Fruit fly (Drosophila melanogaster) ovary, adult (tissue): ENCODE data around the gene CG5214.

ENCODE experiments used
- CG17801 ChIP-seq: fragments of 200-800 bp; optimal IDR thresholded peaks from 2 replicates; lab custom pipeline; 2019; ENCODE audit warnings: missing biosample characterization, mild to moderate bottlenecking, missing genetic modification characterization, moderate library complexity; ENCODE audit not compliant: partially characterized antibody

The CG5214 gene

DNA sequence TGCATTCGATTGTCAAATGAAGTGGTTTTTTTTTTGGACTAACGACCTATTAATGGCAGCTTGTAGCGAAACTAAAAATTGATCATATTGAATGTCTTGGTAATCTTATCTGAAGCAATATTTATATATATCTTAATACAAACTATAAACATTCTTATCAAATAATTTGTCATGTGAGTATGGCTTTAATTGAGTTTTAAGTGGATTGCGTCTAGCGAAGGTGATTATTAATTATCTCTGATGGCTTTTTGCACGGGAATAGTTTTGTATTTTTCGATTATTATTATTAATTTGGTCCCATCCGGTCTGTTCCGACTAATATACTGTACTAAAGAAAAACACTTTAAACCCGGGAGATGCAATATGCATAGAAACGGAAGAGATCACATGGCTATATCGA is 2.8 kb downstream of the CG5214 start:
- TF ChIP-seq CG17801 (GFP tag; lab: Kevin White, UChicago): no peak

DNA sequence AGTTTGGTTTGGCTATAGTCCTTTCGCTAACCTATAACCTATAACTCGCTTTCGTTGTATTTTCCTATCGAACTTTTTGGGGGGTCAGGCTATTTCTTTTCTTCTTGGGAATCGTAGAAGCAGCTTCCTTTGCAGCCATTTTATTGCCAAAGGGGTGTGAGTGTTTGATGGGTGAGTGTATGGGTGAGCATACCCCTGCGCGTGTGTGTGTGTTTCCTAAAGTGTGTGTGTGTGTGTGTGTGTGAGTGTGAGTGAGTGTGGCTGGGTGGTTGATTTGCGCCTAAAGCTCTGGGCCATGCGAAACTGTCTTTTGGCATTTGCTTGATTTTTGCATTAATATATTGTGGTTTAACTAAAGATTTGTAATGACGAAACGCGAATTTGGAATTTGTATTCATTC is 9.7 kb downstream of the CG5214 start:
- no peak for TF ChIP-seq CG17801 (GFP tag; lab: Kevin White, UChicago)

dm6 chr3R:11254382-11254953 is 10.4 kb downstream of the CG5214 start:
- no peak for TF ChIP-seq CG17801 (GFP tag; lab: Kevin White, UChicago)

dm6 chr3R:11257537-11257936 is 13.4 kb downstream of the CG5214 start:
- TF ChIP-seq CG17801 (GFP tag; lab: Kevin White, UChicago): no peak

- TF ChIP-seq CG17801 (GFP tag; lab: Kevin White, UChicago): no peak
Observed at dm6 chr3R:11260966-11261530, 16.9 kb downstream of the CG5214 start.

- TF ChIP-seq CG17801 (GFP tag; lab: Kevin White, UChicago): no peak
Observed at dm6 chr3R:11263579-11263978, 19.5 kb downstream of the CG5214 start.

- TF ChIP-seq CG17801 (GFP tag; lab: Kevin White, UChicago): no peak
Observed at dm6 chr3R:11269013-11269412, 24.9 kb downstream of the CG5214 start.

DNA sequence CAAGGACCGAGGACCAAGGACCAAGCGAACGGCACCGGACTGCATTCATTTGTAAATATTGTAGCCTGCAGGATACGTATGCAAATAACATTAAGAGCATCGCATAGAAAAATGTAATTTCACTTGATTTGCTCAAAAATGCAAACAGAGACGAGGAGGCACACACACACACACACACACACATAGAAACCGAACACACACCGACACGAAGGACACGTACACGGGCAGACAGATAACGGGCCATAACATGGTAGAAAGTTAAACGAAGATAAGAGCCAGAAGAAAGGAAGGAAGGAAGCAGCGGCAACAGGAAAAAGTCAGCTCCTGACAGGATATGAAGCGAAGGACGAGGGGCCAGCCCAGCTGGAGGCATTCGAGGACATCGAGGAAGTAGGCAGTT is 26.5 kb downstream of the CG5214 start:
- no peak for TF ChIP-seq CG17801 (GFP tag; lab: Kevin White, UChicago)

- no peak for TF ChIP-seq CG17801 (GFP tag; lab: Kevin White, UChicago)
Observed at dm6 chr3R:11272667-11273066, 28.6 kb downstream of the CG5214 start.

dm6 chr3R:11281887-11282286 is 37.8 kb downstream of the CG5214 start:
- no peak for TF ChIP-seq CG17801 (GFP tag; lab: Kevin White, UChicago)

- TF ChIP-seq CG17801 (GFP tag; lab: Kevin White, UChicago): no peak
Observed at dm6 chr3R:11286948-11287347, 42.8 kb downstream of the CG5214 start.
